Worm (Caenorhabditis elegans): ENCODE data around the gene fbxa-215.

ce11 chrIV:13684827-13685226 is 18.1 kb upstream of the fbxa-215 start:
- no peak for TF ChIP-seq nhr-23 (tag; optimal IDR thresholded peaks at IDR 0.05)
- no peak for TF ChIP-seq egl-27 (tag; optimal IDR thresholded peaks at IDR 0.05)
- TF ChIP-seq nhr-237 (tag; optimal IDR thresholded peaks at IDR 0.05) = no peak
- TF ChIP-seq ceh-16 (tag; optimal IDR thresholded peaks at IDR 0.05) = no peak
